Fruit fly (Drosophila melanogaster) whole organism, prepupa: ENCODE data around the gene CG32473.

Experiments used
- Blimp-1 ChIP-seq: fragments of 200-800 bp; sonication (Bioruptor generic); optimal IDR thresholded peaks from 3 replicates; lab custom pipeline; 2017; ENCODE audit warnings: missing biosample characterization, missing genetic modification characterization, mild to moderate bottlenecking, moderate library complexity, missing genetic modification reagents
- CG10631 ChIP-seq: fragments of 200-800 bp; sonication (Bioruptor generic); optimal IDR thresholded peaks from 2 replicates; lab custom pipeline; 2016; ENCODE audit warnings: missing biosample characterization, missing genetic modification characterization
- CG11294 ChIP-seq: fragments of 200-800 bp; sonication (Bioruptor generic); IDR thresholded peaks from 2 replicates; pipeline ENCODE4 v1.3.6; 2022; ENCODE audit warnings: missing biosample characterization, missing genetic modification characterization
- CG11762 ChIP-seq: fragments of 200-800 bp; sonication (Bioruptor generic); optimal IDR thresholded peaks from 3 replicates; lab custom pipeline; 2016; ENCODE audit warnings: missing biosample characterization, missing genetic modification characterization; ENCODE audit not compliant: insufficient read depth
- CG11902 ChIP-seq: fragments of 200-800 bp; sonication (Bioruptor generic); optimal IDR thresholded peaks from 3 replicates; lab custom pipeline; 2016; ENCODE audit warnings: missing biosample characterization, missing genetic modification characterization
- CG15336 ChIP-seq: fragments of 200-800 bp; sonication (Bioruptor generic); IDR thresholded peaks from 2 replicates; pipeline ENCODE4 v1.3.6; 2022; ENCODE audit warnings: missing biosample characterization, missing genetic modification characterization
- CG16779 ChIP-seq: fragments of 200-800 bp; sonication (Bioruptor generic); optimal IDR thresholded peaks from 3 replicates; lab custom pipeline; 2017; ENCODE audit warnings: missing biosample characterization, mild to moderate bottlenecking, missing genetic modification characterization
- CG3032 ChIP-seq: fragments of 200-800 bp; optimal IDR thresholded peaks from 2 replicates; lab custom pipeline; 2019; ENCODE audit warnings: missing biosample characterization, mild to moderate bottlenecking, missing genetic modification characterization, moderate library complexity
- CG32006 ChIP-seq: fragments of 200-800 bp; sonication (Bioruptor generic); optimal IDR thresholded peaks from 3 replicates; lab custom pipeline; 2017; ENCODE audit warnings: missing biosample characterization, mild to moderate bottlenecking, missing genetic modification characterization
- CG34406 ChIP-seq: fragments of 200-800 bp; sonication (Bioruptor generic); optimal IDR thresholded peaks from 3 replicates; lab custom pipeline; 2016; ENCODE audit warnings: missing biosample characterization, missing genetic modification characterization
- CG3919 ChIP-seq: fragments of 200-800 bp; sonication (Bioruptor generic); optimal IDR thresholded peaks from 3 replicates; lab custom pipeline; 2016; ENCODE audit warnings: missing biosample characterization, missing genetic modification characterization
- CG6163 ChIP-seq: fragments of 200-800 bp; sonication (Bioruptor generic); IDR thresholded peaks from 3 replicates; pipeline ENCODE4 v1.3.6; 2022; ENCODE audit warnings: missing biosample characterization, missing genetic modification characterization
- CG6276 ChIP-seq: fragments of 200-800 bp; sonication (Bioruptor generic); optimal IDR thresholded peaks from 2 replicates; lab custom pipeline; 2017; ENCODE audit warnings: missing biosample characterization, mild to moderate bottlenecking, missing genetic modification characterization
- CG6792 ChIP-seq: fragments of 200-800 bp; sonication (Bioruptor generic); optimal IDR thresholded peaks from 3 replicates; lab custom pipeline; 2016; ENCODE audit warnings: missing biosample characterization, missing genetic modification characterization
- CG6854 ChIP-seq: fragments of 200-800 bp; sonication (Bioruptor generic); optimal IDR thresholded peaks from 2 replicates; lab custom pipeline; 2017; ENCODE audit warnings: missing biosample characterization, mild to moderate bottlenecking, missing genetic modification characterization
- CG7368 ChIP-seq: fragments of 200-800 bp; sonication (Bioruptor generic); optimal IDR thresholded peaks from 3 replicates; lab custom pipeline; 2016; ENCODE audit warnings: missing biosample characterization, missing genetic modification characterization
- CG8319 ChIP-seq: fragments of 200-800 bp; sonication (Bioruptor generic); optimal IDR thresholded peaks from 3 replicates; lab custom pipeline; 2016; ENCODE audit warnings: missing biosample characterization, missing genetic modification characterization
- CG8632 ChIP-seq: fragments of 200-800 bp; sonication (Bioruptor generic); optimal IDR thresholded peaks from 3 replicates; lab custom pipeline; 2016; ENCODE audit warnings: missing biosample characterization, missing genetic modification characterization
- Eip78C ChIP-seq: fragments of 200-800 bp; sonication (Bioruptor generic); peaks from one replicate; lab custom pipeline; 2016; ENCODE audit warnings: missing biosample characterization, missing genetic modification characterization
- Eip93F ChIP-seq: fragments of 200-800 bp; sonication (Bioruptor generic); optimal IDR thresholded peaks from 2 replicates; lab custom pipeline; 2016; ENCODE audit warnings: missing biosample characterization, mild to moderate bottlenecking, missing genetic modification characterization
- Ets21C ChIP-seq: fragments of 200-800 bp; sonication (Bioruptor generic); optimal IDR thresholded peaks from 3 replicates; lab custom pipeline; 2016; ENCODE audit warnings: missing biosample characterization, missing genetic modification characterization
- Gug ChIP-seq: fragments of 200-800 bp; sonication (Bioruptor generic); IDR thresholded peaks from 2 replicates; pipeline ENCODE4 v1.3.6; 2022; ENCODE audit warnings: missing biosample characterization, missing genetic modification characterization
- Hr39 ChIP-seq: fragments of 200-800 bp; sonication (Bioruptor generic); optimal IDR thresholded peaks from 2 replicates; lab custom pipeline; 2016; ENCODE audit warnings: missing biosample characterization, missing genetic modification characterization
- Hr4 ChIP-seq: fragments of 200-800 bp; sonication (Bioruptor generic); optimal IDR thresholded peaks from 3 replicates; lab custom pipeline; 2016; ENCODE audit warnings: missing biosample characterization, missing genetic modification characterization
- Lpt ChIP-seq: fragments of 200-800 bp; sonication (Bioruptor generic); optimal IDR thresholded peaks from 3 replicates; lab custom pipeline; 2016; ENCODE audit warnings: missing biosample characterization, missing genetic modification characterization
- Sox15 ChIP-seq: fragments of 200-800 bp; sonication (Bioruptor generic); optimal IDR thresholded peaks from 3 replicates; lab custom pipeline; 2016; ENCODE audit warnings: missing biosample characterization, missing genetic modification characterization
- achi ChIP-seq: fragments of 200-800 bp; sonication (Bioruptor generic); optimal IDR thresholded peaks from 3 replicates; lab custom pipeline; 2016; ENCODE audit warnings: missing biosample characterization, missing genetic modification characterization
- acj6 ChIP-seq: fragments of 200-800 bp; sonication (Bioruptor generic); optimal IDR thresholded peaks from 3 replicates; lab custom pipeline; 2016; ENCODE audit warnings: missing biosample characterization, missing genetic modification characterization
- cyc ChIP-seq: fragments of 200-800 bp; sonication (Bioruptor generic); optimal IDR thresholded peaks from 3 replicates; lab custom pipeline; 2016; ENCODE audit warnings: missing biosample characterization, missing genetic modification characterization
- dac ChIP-seq: fragments of 200-800 bp; sonication (Bioruptor generic); optimal IDR thresholded peaks from 2 replicates; lab custom pipeline; 2017; ENCODE audit warnings: missing biosample characterization, mild to moderate bottlenecking, missing genetic modification characterization
- dsx ChIP-seq: fragments of 200-800 bp; optimal IDR thresholded peaks from 3 replicates; lab custom pipeline; 2019; ENCODE audit warnings: missing biosample characterization, mild to moderate bottlenecking, missing genetic modification characterization, moderate library complexity; ENCODE audit not compliant: poor library complexity, severe bottlenecking
- esn ChIP-seq: fragments of 200-800 bp; sonication (Bioruptor generic); optimal IDR thresholded peaks from 2 replicates; lab custom pipeline; 2016; ENCODE audit warnings: missing biosample characterization, mild to moderate bottlenecking, missing genetic modification characterization, moderate library complexity
- fd59A ChIP-seq: fragments of 200-800 bp; sonication (Bioruptor generic); optimal IDR thresholded peaks from 2 replicates; lab custom pipeline; 2017; ENCODE audit warnings: missing biosample characterization, mild to moderate bottlenecking, missing genetic modification characterization, missing genetic modification reagents
- fkh ChIP-seq: fragments of 200-800 bp; sonication (Bioruptor generic); optimal IDR thresholded peaks from 3 replicates; lab custom pipeline; 2017; ENCODE audit warnings: missing biosample characterization, mild to moderate bottlenecking, missing genetic modification characterization, moderate library complexity
- lz ChIP-seq: fragments of 200-800 bp; sonication (Bioruptor generic); optimal IDR thresholded peaks from 3 replicates; lab custom pipeline; 2016; ENCODE audit warnings: missing biosample characterization, missing genetic modification characterization
- net ChIP-seq: fragments of 200-800 bp; sonication (Bioruptor generic); optimal IDR thresholded peaks from 3 replicates; lab custom pipeline; 2016; ENCODE audit warnings: missing biosample characterization, missing genetic modification characterization
- pdm3 ChIP-seq: fragments of 200-800 bp; sonication (Bioruptor generic); optimal IDR thresholded peaks from 3 replicates; lab custom pipeline; 2016; ENCODE audit warnings: missing biosample characterization, missing genetic modification characterization
- topi ChIP-seq: fragments of 200-800 bp; sonication (Bioruptor generic); optimal IDR thresholded peaks from 3 replicates; lab custom pipeline; 2016; ENCODE audit warnings: missing biosample characterization, missing genetic modification characterization
- vri ChIP-seq: fragments of 200-800 bp; sonication (Bioruptor generic); optimal IDR thresholded peaks from 3 replicates; lab custom pipeline; 2016; ENCODE audit warnings: missing biosample characterization, mild to moderate bottlenecking, missing genetic modification characterization

CG32473 gene

dm6 chr3R:13319873-13320272, 17.4 kb downstream of the CG32473 start (continued):
- peak; percentile 29 for TF ChIP-seq CG34406 (GFP tag; lab: Kevin White, UChicago)
- no peak for TF ChIP-seq fd59A (GFP tag; lab: Kevin White, UChicago)
- no peak for TF ChIP-seq vri (GFP tag; lab: Kevin White, UChicago)

dm6 chr3R:13333031-13333430, 30.6 kb downstream of the CG32473 start:
- no peak for TF ChIP-seq CG10631
- no peak for TF ChIP-seq CG11294 (GFP tag; lab: Robert Waterston, UW)
- TF ChIP-seq Eip93F (GFP tag; lab: Kevin White, UChicago): no peak
- TF ChIP-seq net (GFP tag; lab: Kevin White, UChicago): no peak
- no peak for TF ChIP-seq Hr39 (GFP tag; lab: Kevin White, UChicago)
- no peak for TF ChIP-seq CG15336 (GFP tag; lab: Robert Waterston, UW)
- no peak for TF ChIP-seq CG8632 (GFP tag; lab: Kevin White, UChicago)
- no peak for TF ChIP-seq Sox15 (GFP tag; lab: Kevin White, UChicago)
- no peak for TF ChIP-seq pdm3 (GFP tag; lab: Kevin White, UChicago)
- TF ChIP-seq CG34406 (GFP tag; lab: Kevin White, UChicago): no peak
- no peak for TF ChIP-seq acj6 (GFP tag; lab: Kevin White, UChicago)
- no peak for TF ChIP-seq achi
- no peak for TF ChIP-seq Hr4 (GFP tag; lab: Kevin White, UChicago)
- TF ChIP-seq fkh (GFP tag; lab: Kevin White, UChicago): no peak

- TF ChIP-seq fd59A (GFP tag; lab: Kevin White, UChicago): no peak
- no peak for TF ChIP-seq CG6792 (GFP tag; lab: Kevin White, UChicago)
- no peak for TF ChIP-seq Ets21C (GFP tag; lab: Kevin White, UChicago)
- TF ChIP-seq Lpt (GFP tag; lab: Kevin White, UChicago): no peak
- TF ChIP-seq acj6 (GFP tag; lab: Kevin White, UChicago): no peak
- TF ChIP-seq topi (GFP tag; lab: Kevin White, UChicago): no peak
- TF ChIP-seq dac (GFP tag; lab: Kevin White, UChicago): no peak
- TF ChIP-seq fkh (GFP tag; lab: Kevin White, UChicago): no peak
- no peak for TF ChIP-seq dsx (GFP tag; lab: Kevin White, UChicago)
- TF ChIP-seq net (GFP tag; lab: Kevin White, UChicago): no peak
- no peak for TF ChIP-seq cyc (GFP tag; lab: Kevin White, UChicago)
- TF ChIP-seq CG15336 (GFP tag; lab: Robert Waterston, UW): no peak
- TF ChIP-seq CG8319: no peak
- no peak for TF ChIP-seq Gug (GFP tag; lab: Robert Waterston, UW)
- no peak for TF ChIP-seq CG3919 (GFP tag; lab: Kevin White, UChicago)
- TF ChIP-seq Eip78C: no peak
- no peak for TF ChIP-seq lz
- TF ChIP-seq CG11762: no peak
- no peak for TF ChIP-seq Sox15 (GFP tag; lab: Kevin White, UChicago)
These were observed 31.6 kb downstream of the CG32473 start, which contains the start of gene PK2-R2 for dm6 chr3R:13334007-13334406. Gene PK2-R2, minus strand, starts transcription at chr3R:13334166.

- TF ChIP-seq CG6854 (GFP tag; lab: Kevin White, UChicago) (no peak), net (GFP tag; lab: Kevin White, UChicago) (no peak), Gug (GFP tag; lab: Robert Waterston, UW) (no peak)
These were observed 35.6 kb downstream of the CG32473 start, which contains the start of gene PK2-R1 for dm6 chr3R:13338030-13338429. Gene PK2-R1, plus strand, starts transcription at chr3R:13338330.

dm6 chr3R:13353373-13353772, 50.9 kb downstream of the CG32473 start, which contains the start of gene mthl12:
Gene mthl12, plus strand, starts transcription at chr3R:13353673.
- TF ChIP-seq CG16779 (tag; lab: Kevin White, UChicago) (no peak), achi (no peak), CG15336 (GFP tag; lab: Robert Waterston, UW) (no peak), CG6276 (GFP tag; lab: Kevin White, UChicago) (no peak), CG8632 (GFP tag; lab: Kevin White, UChicago) (no peak), CG32006 (GFP tag; lab: Kevin White, UChicago) (no peak), cyc (GFP tag; lab: Kevin White, UChicago) (no peak), esn (GFP tag; lab: Kevin White, UChicago) (no peak), Eip93F (GFP tag; lab: Kevin White, UChicago) (no peak), Blimp-1 (GFP tag; lab: Kevin White, UChicago) (no peak), CG6163 (GFP tag; lab: Robert Waterston, UW) (no peak), CG7368 (GFP tag; lab: Kevin White, UChicago) (no peak), Gug (GFP tag; lab: Robert Waterston, UW) (no peak), CG3032 (tag; lab: Kevin White, UChicago) (no peak), Ets21C (GFP tag; lab: Kevin White, UChicago) (no peak), pdm3 (GFP tag; lab: Kevin White, UChicago) (no peak), vri (GFP tag; lab: Kevin White, UChicago) (no peak), CG11902 (GFP tag; lab: Kevin White, UChicago) (no peak)
- TF ChIP-seq, all 60 proteins: peak for 0
